Worm (Caenorhabditis elegans) whole organism, early embryonic: Measurements from ENCODE around the gene F32D8.11.

Experiments used
- aly-1 ChIP-seq: sonication (generic microtip); optimal IDR thresholded peaks from 2 replicates; lab custom pipeline; 2016; ENCODE audit warnings: missing genetic modification characterization, missing compliant biosample characterization
- ama-1 ChIP-seq: fragments of 150-350 bp; optimal IDR thresholded peaks from 2 replicates; lab custom pipeline; 2014
- ets-7 ChIP-seq: sonication (generic microtip); optimal IDR thresholded peaks from 2 replicates; lab custom pipeline; 2016; ENCODE audit warnings: missing genotype, missing genetic modification characterization, missing compliant biosample characterization
- flt-1 ChIP-seq: fragments of 200-800 bp; sonication (Bioruptor generic); IDR thresholded peaks from 2 replicates; pipeline ENCODE4 v1.3.6; 2022; ENCODE audit warnings: missing genetic modification characterization, missing compliant biosample characterization
- scrt-1 ChIP-seq: fragments of 200-800 bp; sonication (Bioruptor generic); IDR thresholded peaks from 2 replicates; pipeline ENCODE4 v1.3.6; 2022; ENCODE audit warnings: missing genetic modification characterization, missing compliant biosample characterization

ce11 chrV:10880138-10880882 lies 8.6 kb downstream of the F32D8.11 start, which contains the start of gene F32D8.1:
- TF ChIP-seq ama-1 (lab: Kevin White, UChicago) (no peak), aly-1 (no peak), scrt-1 (GFP tag; lab: Robert Waterston, UW) (no peak), flt-1 (GFP tag; lab: Robert Waterston, UW) (no peak), ets-7 (tag; lab: Kevin White, UChicago) (no peak)
